Worm (Caenorhabditis elegans): ENCODE results near the gene rbg-1.

- TF ChIP-seq sea-2 (GFP tag; optimal IDR thresholded peaks at IDR 0.05) (no peak), ama-1 (optimal IDR thresholded peaks at IDR 0.05) (no peak), mdl-1 (tag; optimal IDR thresholded peaks at IDR 0.05) (no peak), nhr-11 (tag; optimal IDR thresholded peaks at IDR 0.05) (no peak), nhr-25 (tag; optimal IDR thresholded peaks at IDR 0.05) (no peak), snpc-4 (tag; optimal IDR thresholded peaks at IDR 0.05) (no peak), hmg-11 (tag; optimal IDR thresholded peaks at IDR 0.05) (no peak), nhr-67 (tag; optimal IDR thresholded peaks at IDR 0.05) (no peak), pha-4 (tag; optimal IDR thresholded peaks at IDR 0.05) (no peak), ztf-11 (tag; optimal IDR thresholded peaks at IDR 0.05) (no peak), fos-1 (tag; optimal IDR thresholded peaks at IDR 0.05) (no peak)
Measured at ce11 chrX:15013941-15014453, 30.7 kb downstream of the rbg-1 start.
